Worm (Caenorhabditis elegans): ENCODE measurements around the gene cyn-2.
A peak's percentile ranks its signal among the peaks of the same experiment; 100 is the strongest.

The cyn-2 gene

DNA sequence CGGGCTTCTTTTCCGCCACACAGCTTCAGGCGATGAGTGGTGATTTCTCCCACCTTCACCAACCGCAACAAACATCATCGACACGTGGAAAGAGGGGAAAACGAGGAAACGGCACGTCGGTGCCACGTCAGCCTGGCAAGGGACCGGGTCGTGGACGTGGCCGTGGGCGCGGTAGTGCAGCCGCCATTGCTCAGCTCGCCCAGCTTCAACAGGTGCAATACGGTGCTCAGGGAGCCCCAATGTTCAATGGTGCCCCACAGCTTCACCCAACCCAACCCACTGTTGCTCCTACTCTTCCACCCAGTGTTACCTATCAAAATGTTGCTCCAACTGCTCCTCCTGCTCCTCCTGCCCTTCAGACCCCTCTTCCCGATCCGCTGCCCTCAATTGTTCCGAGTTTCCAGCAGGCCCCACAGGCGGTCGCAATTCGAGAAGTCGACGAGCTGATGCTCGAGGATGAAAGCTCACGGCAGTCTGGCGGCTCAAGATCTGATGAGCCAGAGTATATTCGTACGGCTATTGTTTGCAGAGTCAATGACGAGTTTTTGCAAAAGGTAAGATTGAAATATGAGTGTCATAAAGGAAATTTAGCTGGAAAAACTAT lies 46.5 kb upstream of the cyn-2 start (continued):
- no peak for TF ChIP-seq somi-1 (GFP tag; optimal IDR thresholded peaks at IDR 0.05)
- no peak for TF ChIP-seq nfyb-1 (GFP tag; IDR thresholded peaks at IDR 0.05)
- no peak for TF ChIP-seq him-1 (tag; optimal IDR thresholded peaks at IDR 0.05)
- TF ChIP-seq dox-1 (GFP tag; IDR thresholded peaks at IDR 0.05), result peak; percentile 19; the same call in 1 of the 2 replicates
- no peak for TF ChIP-seq lin-26 (GFP tag; IDR thresholded peaks at IDR 0.05)
- TF ChIP-seq tlf-1 (GFP tag; optimal IDR thresholded peaks at IDR 0.05), result no peak
- no peak for TF ChIP-seq madf-8 (GFP tag; conservative IDR thresholded peaks at IDR 0.05)
- no peak for TF ChIP-seq K11D2.4 (GFP tag; IDR thresholded peaks at IDR 0.05)
- TF ChIP-seq nhr-80 (tag; optimal IDR thresholded peaks at IDR 0.05), result no peak
- TF ChIP-seq repo-1 (tag; optimal IDR thresholded peaks at IDR 0.05), result no peak
- no peak for TF ChIP-seq ZK185.1 (tag; optimal IDR thresholded peaks at IDR 0.05; ENCODE audit: poor library complexity, severe bottlenecking)
- no peak for TF ChIP-seq aptf-3 (GFP tag; IDR thresholded peaks at IDR 0.05)
- TF ChIP-seq bed-1 (GFP tag; IDR thresholded peaks at IDR 0.05), result no peak
- TF ChIP-seq lsy-27 (tag; optimal IDR thresholded peaks at IDR 0.05; ENCODE audit: borderline replicate concordance, insufficient read depth), result no peak
- no peak for TF ChIP-seq F52B5.7 (tag; optimal IDR thresholded peaks at IDR 0.05)
- TF ChIP-seq egl-18 (GFP tag; IDR thresholded peaks at IDR 0.05), result no peak
- TF ChIP-seq lin-54 (GFP tag; optimal IDR thresholded peaks at IDR 0.05), result no peak
- TF ChIP-seq zfh-2 (GFP tag; conservative IDR thresholded peaks at IDR 0.05), result peak; percentile 91
- TF ChIP-seq unc-130 (GFP tag; optimal IDR thresholded peaks at IDR 0.05), result no peak
- TF ChIP-seq atf-7 (tag; optimal IDR thresholded peaks at IDR 0.05), result no peak
- no peak for TF ChIP-seq aptf-2 (GFP tag; conservative IDR thresholded peaks at IDR 0.05)

DNA sequence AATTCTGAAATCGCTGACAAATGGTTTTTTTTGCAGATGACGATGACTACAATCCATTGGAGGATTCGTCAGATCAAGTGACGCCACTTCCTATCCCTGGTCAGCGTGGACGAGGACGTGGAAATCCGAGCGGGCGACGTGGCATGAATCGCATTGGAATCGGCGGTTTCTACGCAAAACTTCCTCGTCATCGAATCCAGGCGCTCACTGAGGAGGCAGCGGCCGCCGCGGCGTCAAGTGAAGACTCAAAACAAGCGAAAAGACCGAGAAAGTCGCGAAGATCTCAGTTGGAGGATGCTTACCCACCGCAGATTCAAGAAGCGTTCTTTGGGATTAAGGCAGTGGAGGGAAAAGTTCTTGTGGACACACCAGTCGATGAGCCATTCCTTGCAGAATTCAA lies 43.9 kb upstream of the cyn-2 start:
- TF ChIP-seq unc-130 (GFP tag; optimal IDR thresholded peaks at IDR 0.05) (no peak), ztf-6 (GFP tag; IDR thresholded peaks at IDR 0.05) (no peak), zfh-2 (GFP tag; conservative IDR thresholded peaks at IDR 0.05) (peak; percentile 65), sdz-38 (tag; optimal IDR thresholded peaks at IDR 0.05) (no peak), tbp1 (GFP tag; optimal IDR thresholded peaks at IDR 0.05) (no peak), mcd-1 (GFP tag; IDR thresholded peaks at IDR 0.05) (no peak), tbx-9 (tag; optimal IDR thresholded peaks at IDR 0.05; ENCODE audit: borderline replicate concordance) (no peak), lin-40 (tag; optimal IDR thresholded peaks at IDR 0.05) (no peak)

DNA sequence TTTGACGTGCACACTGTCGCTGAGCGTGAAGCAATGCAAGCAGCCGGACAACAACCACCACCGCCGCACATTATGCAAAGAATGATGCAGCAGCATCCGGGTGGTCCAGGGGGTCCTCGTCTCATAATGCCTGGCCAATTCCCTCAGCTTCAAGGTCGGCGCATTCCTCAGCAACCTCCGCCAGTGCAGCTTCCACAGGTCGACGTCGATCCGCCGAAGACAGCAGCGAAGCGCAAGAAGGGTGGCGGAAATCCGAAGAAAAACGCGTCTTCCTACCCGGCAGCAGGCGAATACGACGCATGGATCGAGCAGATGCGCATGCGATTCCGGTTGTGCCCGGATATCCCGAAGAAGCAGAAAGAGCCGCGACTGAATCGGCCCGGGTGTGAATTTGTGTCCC lies 41.1 kb upstream of the cyn-2 start:
- TF ChIP-seq dox-1 (GFP tag; IDR thresholded peaks at IDR 0.05) (peak; percentile 5; the same call in 1 of the 2 replicates), hsf-1 (GFP tag; IDR thresholded peaks at IDR 0.05) (no peak), aptf-3 (GFP tag; IDR thresholded peaks at IDR 0.05) (no peak), lag-1 (GFP tag; IDR thresholded peaks at IDR 0.05) (no peak), lin-26 (GFP tag; IDR thresholded peaks at IDR 0.05) (0 out of 2 replicates have a peak, but pooled peaks have one; percentile 41), B0336.3 (GFP tag; IDR thresholded peaks at IDR 0.05) (no peak), bed-2 (GFP tag; IDR thresholded peaks at IDR 0.05) (no peak), madf-10 (tag; optimal IDR thresholded peaks at IDR 0.05) (no peak), sptf-2 (GFP tag; optimal IDR thresholded peaks at IDR 0.05) (no peak), mel-28 (tag; optimal IDR thresholded peaks at IDR 0.05; ENCODE audit: borderline replicate concordance) (no peak), Y56A3A.18 (GFP tag; IDR thresholded peaks at IDR 0.05) (no peak), B0035.1 (tag; optimal IDR thresholded peaks at IDR 0.05) (no peak), rcor-1 (GFP tag; IDR thresholded peaks at IDR 0.05) (no peak), zfh-2 (GFP tag; conservative IDR thresholded peaks at IDR 0.05) (peak; percentile 85), madf-8 (GFP tag; conservative IDR thresholded peaks at IDR 0.05) (no peak), egrh-3 (GFP tag; IDR thresholded peaks at IDR 0.05) (peak; percentile 77), madf-6 (GFP tag; IDR thresholded peaks at IDR 0.05) (no peak), nhr-179 (tag; optimal IDR thresholded peaks at IDR 0.05) (no peak), lsy-27 (tag; optimal IDR thresholded peaks at IDR 0.05; ENCODE audit: borderline replicate concordance, insufficient read depth) (no peak), Y53G8AR.9 (GFP tag; conservative IDR thresholded peaks at IDR 0.05) (no peak), tlf-1 (GFP tag; optimal IDR thresholded peaks at IDR 0.05) (no peak)
